Fruit fly (Drosophila melanogaster) whole organism, prepupa: ENCODE measurements around the gene Saf6.

ENCODE experiments used
- CG16779 ChIP-seq: fragments of 200-800 bp; sonication (Bioruptor generic); optimal IDR thresholded peaks from 3 replicates; lab custom pipeline; 2017; ENCODE audit warnings: missing biosample characterization, mild to moderate bottlenecking, missing genetic modification characterization
- Ets96B ChIP-seq: fragments of 200-800 bp; optimal IDR thresholded peaks from 2 replicates; lab custom pipeline; 2019; ENCODE audit warnings: missing biosample characterization, mild to moderate bottlenecking, missing genetic modification characterization, moderate library complexity
- Smox ChIP-seq: fragments of 200-800 bp; sonication (Bioruptor generic); optimal IDR thresholded peaks from 3 replicates; lab custom pipeline; 2016; ENCODE audit warnings: missing biosample characterization, missing genetic modification characterization
- salr ChIP-seq, 2 experiments: fragments of 200-800 bp; sonication (Bioruptor generic); optimal IDR thresholded peaks; 3 replicates each; lab custom pipeline; 2016 to 2018; ENCODE audit warnings: missing biosample characterization in 2 of 2, missing genetic modification characterization in 2 of 2, mild to moderate bottlenecking in 1 of 2

DNA sequence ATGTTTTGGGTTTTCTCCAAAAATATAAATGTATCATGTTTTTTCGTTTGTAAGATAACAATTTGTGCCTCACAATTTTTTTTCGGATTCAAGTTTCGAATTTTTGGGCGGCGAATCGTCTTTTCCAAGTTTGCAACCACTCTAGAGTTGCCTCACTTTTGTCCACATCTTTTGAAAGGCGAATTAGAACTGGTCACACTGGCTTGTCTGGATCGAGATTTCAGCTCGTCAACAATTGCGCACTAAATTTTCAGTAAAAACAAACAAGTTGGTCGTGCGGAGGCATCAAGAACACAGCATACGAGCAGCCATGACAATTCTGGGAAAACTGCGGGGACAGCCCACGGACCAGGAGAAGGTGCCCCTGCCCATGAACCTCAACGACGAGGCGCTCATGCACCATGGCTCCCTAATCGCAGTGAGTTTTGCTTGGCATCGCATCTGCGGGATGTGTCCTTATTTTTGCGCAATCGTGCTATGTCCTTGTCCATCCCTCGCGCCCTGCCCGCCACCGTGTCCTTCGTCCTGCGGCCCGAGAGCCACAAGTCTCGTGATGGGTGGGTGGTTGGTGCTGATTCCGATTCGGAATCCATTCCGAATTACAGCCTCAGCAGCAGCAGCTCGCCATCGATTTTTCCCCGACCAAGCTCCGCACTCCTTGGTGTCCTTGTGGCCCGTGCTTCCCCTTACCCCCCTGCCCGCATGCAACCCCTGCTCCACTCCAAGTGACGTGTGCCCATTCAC, 5.7 kb upstream of the Saf6 start, which contains the start of gene CG3662:
- TF ChIP-seq Smox (GFP tag; lab: Kevin White, UChicago) (no peak), salr (GFP tag; optimal IDR thresholded peaks at IDR 0.05; lab: Kevin White, UChicago) (no peak), CG16779 (no peak), Ets96B (no peak)
